Fruit fly (Drosophila melanogaster): ENCODE data around the gene CG8097.

- TF ChIP-seq psq (optimal IDR thresholded peaks at IDR 0.05), result no peak
- no peak for TF ChIP-seq CG8478 (optimal IDR thresholded peaks at IDR 0.05)
Observed at dm6 chrX:15633313-15633727, 50.4 kb downstream of the CG8097 start, which contains the start of gene sog.
